Worm (Caenorhabditis elegans): ENCODE measurements around the gene pqn-74.

pqn-74 gene

DNA sequence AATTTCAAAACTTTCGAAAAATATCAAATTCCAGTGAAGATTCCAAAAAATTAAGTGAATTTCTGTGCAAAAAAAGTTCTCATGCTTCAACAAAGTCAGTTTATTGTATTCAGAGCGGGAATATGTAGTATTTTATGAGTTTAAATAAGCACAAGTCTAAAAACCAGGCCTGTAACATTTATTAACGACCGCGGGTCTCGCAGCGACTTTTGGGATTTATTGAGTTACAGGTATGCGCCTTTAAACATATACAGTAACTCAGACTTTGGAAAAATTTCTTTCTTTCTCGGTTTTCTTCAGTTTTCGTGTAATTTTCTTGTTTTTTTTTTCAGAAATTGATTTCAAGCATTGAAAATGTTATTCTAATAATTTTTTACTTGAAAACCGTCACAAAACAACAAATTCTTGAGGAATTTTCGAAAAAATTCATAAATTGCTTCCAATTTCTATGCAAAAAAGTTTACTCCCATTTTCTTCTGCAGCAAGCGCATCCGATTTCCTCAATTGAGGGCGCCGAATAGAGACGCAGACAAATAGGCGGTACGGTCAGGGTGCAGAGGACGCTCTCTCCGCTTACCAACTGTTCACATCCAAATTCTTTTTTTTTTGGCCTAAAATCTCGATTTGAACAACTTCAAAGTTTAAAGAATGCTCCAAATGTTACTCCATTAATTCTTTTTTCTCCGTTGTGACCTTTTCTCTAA lies 19.7 kb downstream of the pqn-74 start:
- TF ChIP-seq ztf-23 (GFP tag; IDR thresholded peaks at IDR 0.05) (no peak), ref-1 (GFP tag; conservative IDR thresholded peaks at IDR 0.05) (no peak), cog-1 (tag; optimal IDR thresholded peaks at IDR 0.05) (no peak), tab-1 (GFP tag; IDR thresholded peaks at IDR 0.05) (no peak), T22C8.4 (GFP tag; IDR thresholded peaks at IDR 0.05) (no peak), klf-2 (GFP tag; conservative IDR thresholded peaks at IDR 0.05) (no peak), med-1 (GFP tag; optimal IDR thresholded peaks at IDR 0.05; ENCODE audit: insufficient read depth) (no peak), flt-1 (GFP tag; IDR thresholded peaks at IDR 0.05) (no peak), ztf-29 (GFP tag; IDR thresholded peaks at IDR 0.05) (no peak)

DNA sequence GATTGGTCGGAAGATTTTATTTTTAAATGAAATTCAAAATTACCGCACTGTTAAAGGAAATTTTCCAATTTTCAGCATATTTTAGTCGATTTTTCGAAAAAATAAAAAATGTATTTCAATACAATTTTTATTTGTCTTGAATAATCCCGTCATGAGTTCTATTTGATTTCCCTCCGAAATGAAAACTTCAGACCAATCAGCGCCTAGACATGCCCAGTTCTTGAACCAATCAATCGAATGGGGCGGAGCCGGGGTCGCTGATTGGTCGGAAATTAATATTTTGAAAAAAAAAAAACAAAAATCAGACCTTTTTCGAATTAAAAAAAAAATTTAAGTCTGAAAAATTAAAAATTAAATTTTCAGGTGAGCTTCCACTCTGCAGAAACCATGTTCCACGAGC lies 21.6 kb downstream of the pqn-74 start:
- TF ChIP-seq cog-1 (tag; optimal IDR thresholded peaks at IDR 0.05) = no peak
- TF ChIP-seq ztf-29 (GFP tag; IDR thresholded peaks at IDR 0.05) = no peak
- TF ChIP-seq tab-1 (GFP tag; IDR thresholded peaks at IDR 0.05) = no peak
- no peak for TF ChIP-seq ztf-23 (GFP tag; IDR thresholded peaks at IDR 0.05)
- TF ChIP-seq klf-2 (GFP tag; conservative IDR thresholded peaks at IDR 0.05) = no peak
- no peak for TF ChIP-seq ref-1 (GFP tag; conservative IDR thresholded peaks at IDR 0.05)
- no peak for TF ChIP-seq med-1 (GFP tag; optimal IDR thresholded peaks at IDR 0.05; ENCODE audit: insufficient read depth)
- no peak for TF ChIP-seq T22C8.4 (GFP tag; IDR thresholded peaks at IDR 0.05)
- no peak for TF ChIP-seq flt-1 (GFP tag; IDR thresholded peaks at IDR 0.05)

- TF ChIP-seq cog-1 (tag; optimal IDR thresholded peaks at IDR 0.05) (no peak), med-1 (GFP tag; optimal IDR thresholded peaks at IDR 0.05; ENCODE audit: insufficient read depth) (no peak), T22C8.4 (GFP tag; IDR thresholded peaks at IDR 0.05) (no peak), ztf-23 (GFP tag; IDR thresholded peaks at IDR 0.05) (no peak), tab-1 (GFP tag; IDR thresholded peaks at IDR 0.05) (no peak), ref-1 (GFP tag; conservative IDR thresholded peaks at IDR 0.05) (no peak), klf-2 (GFP tag; conservative IDR thresholded peaks at IDR 0.05) (no peak), flt-1 (GFP tag; IDR thresholded peaks at IDR 0.05) (no peak), ztf-29 (GFP tag; IDR thresholded peaks at IDR 0.05) (no peak)
These were observed 26.4 kb downstream of the pqn-74 start for ce11 chrIV:13304786-13305185.

DNA sequence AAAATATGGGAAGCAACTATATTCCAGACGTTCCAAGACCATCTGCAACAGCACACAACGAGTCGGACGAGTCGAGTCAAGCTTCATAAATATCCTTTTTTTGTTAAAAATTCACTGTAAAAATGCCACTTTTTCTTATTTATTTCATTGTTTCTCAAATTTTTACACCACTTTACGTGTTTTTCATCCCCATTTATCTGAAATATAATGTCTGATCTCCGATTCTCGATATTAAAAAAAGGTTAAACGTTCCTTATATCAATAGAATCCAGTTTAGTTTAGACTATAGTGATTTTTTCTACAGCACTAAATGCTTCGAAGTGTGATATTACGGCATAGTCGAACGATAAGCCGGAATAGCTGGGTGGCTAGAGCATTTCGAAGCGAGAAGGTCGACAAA lies 27.8 kb downstream of the pqn-74 start, which contains the start of gene Y67H2A.7:
Gene Y67H2A.7 (plus strand): TSS at position 301 of the 400 bp plus-strand sequence.
- TF ChIP-seq klf-2 (GFP tag; conservative IDR thresholded peaks at IDR 0.05) (no peak), ref-1 (GFP tag; conservative IDR thresholded peaks at IDR 0.05) (no peak), med-1 (GFP tag; optimal IDR thresholded peaks at IDR 0.05; ENCODE audit: insufficient read depth) (no peak), ztf-29 (GFP tag; IDR thresholded peaks at IDR 0.05) (no peak), T22C8.4 (GFP tag; IDR thresholded peaks at IDR 0.05) (no peak), tab-1 (GFP tag; IDR thresholded peaks at IDR 0.05) (no peak), ztf-23 (GFP tag; IDR thresholded peaks at IDR 0.05) (no peak), flt-1 (GFP tag; IDR thresholded peaks at IDR 0.05) (no peak), cog-1 (tag; optimal IDR thresholded peaks at IDR 0.05) (no peak)

DNA sequence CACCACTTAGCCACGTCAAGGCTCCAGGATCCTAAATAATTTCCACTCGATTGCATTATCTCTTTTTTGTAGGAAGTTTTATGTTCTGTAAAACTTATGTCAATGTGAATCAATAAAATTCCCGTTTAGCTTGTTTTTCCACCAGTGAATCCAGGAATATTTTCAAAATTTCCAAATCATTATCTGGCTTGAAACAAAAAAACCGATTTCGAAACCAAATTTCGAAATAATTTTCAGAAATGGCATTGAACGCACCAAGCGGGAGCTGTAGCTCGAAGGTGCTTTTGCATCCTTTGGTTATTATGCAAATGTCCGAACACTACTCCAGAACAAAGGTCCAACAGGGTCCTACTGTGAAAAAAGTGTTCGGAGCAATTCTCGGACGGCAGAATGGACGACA lies 30.6 kb downstream of the pqn-74 start, which contains the start of gene csn-6:
Gene csn-6 (plus strand): TSS at position 234 of the 400 bp plus-strand sequence.
- no peak for TF ChIP-seq flt-1 (GFP tag; IDR thresholded peaks at IDR 0.05)
- TF ChIP-seq T22C8.4 (GFP tag; IDR thresholded peaks at IDR 0.05) = no peak
- TF ChIP-seq tab-1 (GFP tag; IDR thresholded peaks at IDR 0.05) = no peak
- TF ChIP-seq ztf-23 (GFP tag; IDR thresholded peaks at IDR 0.05) = no peak
- no peak for TF ChIP-seq ref-1 (GFP tag; conservative IDR thresholded peaks at IDR 0.05)
- TF ChIP-seq ztf-29 (GFP tag; IDR thresholded peaks at IDR 0.05) = no peak
- no peak for TF ChIP-seq med-1 (GFP tag; optimal IDR thresholded peaks at IDR 0.05; ENCODE audit: insufficient read depth)
- no peak for TF ChIP-seq klf-2 (GFP tag; conservative IDR thresholded peaks at IDR 0.05)
- TF ChIP-seq cog-1 (tag; optimal IDR thresholded peaks at IDR 0.05) = no peak

ce11 chrIV:13300109-13300508 lies 31.1 kb downstream of the pqn-74 start, which contains the start of gene kdp-1:
TSS of gene kdp-1 (plus strand) at chrIV:13300188.
- no peak for TF ChIP-seq ztf-23 (GFP tag; IDR thresholded peaks at IDR 0.05)
- no peak for TF ChIP-seq med-1 (GFP tag; optimal IDR thresholded peaks at IDR 0.05; ENCODE audit: insufficient read depth)

DNA sequence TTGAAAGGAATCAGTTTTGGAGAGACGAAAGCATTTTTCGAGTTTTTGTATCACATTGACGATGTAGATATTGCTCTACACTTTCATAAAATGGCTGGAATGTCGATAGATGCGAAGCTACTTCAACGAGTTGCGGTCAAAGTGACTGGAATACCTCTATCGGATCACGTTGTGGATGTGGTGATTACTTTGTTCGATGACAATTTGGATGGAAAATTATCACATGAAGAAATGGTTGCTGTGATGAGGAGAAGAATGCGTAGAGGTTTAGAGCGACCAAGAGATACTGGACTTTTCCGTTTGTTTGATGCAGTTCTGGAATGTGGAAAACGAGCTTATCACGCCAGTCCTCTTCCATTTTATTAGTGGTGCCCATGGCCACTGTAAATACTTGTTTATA lies 31.6 kb downstream of the pqn-74 start:
- TF ChIP-seq ref-1 (GFP tag; conservative IDR thresholded peaks at IDR 0.05) (no peak), flt-1 (GFP tag; IDR thresholded peaks at IDR 0.05) (no peak), med-1 (GFP tag; optimal IDR thresholded peaks at IDR 0.05; ENCODE audit: insufficient read depth) (no peak), klf-2 (GFP tag; conservative IDR thresholded peaks at IDR 0.05) (no peak), ztf-29 (GFP tag; IDR thresholded peaks at IDR 0.05) (no peak), tab-1 (GFP tag; IDR thresholded peaks at IDR 0.05) (no peak), ztf-23 (GFP tag; IDR thresholded peaks at IDR 0.05) (no peak), cog-1 (tag; optimal IDR thresholded peaks at IDR 0.05) (no peak), T22C8.4 (GFP tag; IDR thresholded peaks at IDR 0.05) (no peak)

ce11 chrIV:13297746-13298145 lies 33.5 kb downstream of the pqn-74 start, which contains the start of the genes Y67H2A.2 and micu-1:
TSS of gene Y67H2A.2 (minus strand) at chrIV:13297819.
TSS of gene micu-1 (plus strand) at chrIV:13297926.
- no peak for TF ChIP-seq klf-2 (GFP tag; conservative IDR thresholded peaks at IDR 0.05)
- peak; percentile 71; the same call in 1 of the 2 replicates for TF ChIP-seq tab-1 (GFP tag; IDR thresholded peaks at IDR 0.05)
- no peak for TF ChIP-seq ztf-29 (GFP tag; IDR thresholded peaks at IDR 0.05)
- peak; percentile 64; the same call in 1 of the 2 replicates for TF ChIP-seq ztf-23 (GFP tag; IDR thresholded peaks at IDR 0.05)

- no peak for TF ChIP-seq med-1 (GFP tag; optimal IDR thresholded peaks at IDR 0.05; ENCODE audit: insufficient read depth)
These were observed 41.0 kb downstream of the pqn-74 start for ce11 chrIV:13290239-13290638.

DNA sequence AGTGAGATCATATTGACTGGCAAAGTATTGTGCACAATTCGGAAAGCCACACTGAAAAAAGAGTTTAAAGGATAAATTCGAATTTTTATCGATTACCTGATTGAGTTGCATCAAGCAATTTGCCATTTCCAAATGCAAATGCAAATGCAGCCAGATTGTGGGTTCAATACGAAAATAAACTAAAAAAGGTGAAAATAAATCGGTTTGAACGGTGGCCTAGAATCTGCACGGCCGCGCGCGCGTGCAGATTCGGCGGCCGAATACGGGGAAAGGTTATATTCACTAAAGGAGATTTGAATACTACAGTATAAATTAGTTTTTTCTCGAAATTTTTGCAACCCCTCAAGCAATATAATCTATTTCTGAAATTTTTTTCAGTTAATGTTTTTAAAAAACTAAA lies 41.9 kb downstream of the pqn-74 start, which contains the start of gene Y67H2A.10:
Gene Y67H2A.10 (minus strand): TSS at position 184 of the 400 bp plus-strand sequence.
- no peak for TF ChIP-seq flt-1 (GFP tag; IDR thresholded peaks at IDR 0.05)
- no peak for TF ChIP-seq tab-1 (GFP tag; IDR thresholded peaks at IDR 0.05)
- no peak for TF ChIP-seq klf-2 (GFP tag; conservative IDR thresholded peaks at IDR 0.05)
- TF ChIP-seq ref-1 (GFP tag; conservative IDR thresholded peaks at IDR 0.05) = no peak
- TF ChIP-seq med-1 (GFP tag; optimal IDR thresholded peaks at IDR 0.05; ENCODE audit: insufficient read depth) = no peak
- no peak for TF ChIP-seq cog-1 (tag; optimal IDR thresholded peaks at IDR 0.05)
- TF ChIP-seq T22C8.4 (GFP tag; IDR thresholded peaks at IDR 0.05) = no peak
- TF ChIP-seq ztf-29 (GFP tag; IDR thresholded peaks at IDR 0.05) = no peak
- TF ChIP-seq ztf-23 (GFP tag; IDR thresholded peaks at IDR 0.05) = no peak
